Worm (Caenorhabditis elegans) whole organism, mixed stage, embryonic: ENCODE data around the gene C31H1.5.

Experiments
- M03D4.4 ChIP-seq: sonication (generic microtip); optimal IDR thresholded peaks from 2 replicates; lab custom pipeline; 2017; ENCODE audit warnings: mild to moderate bottlenecking, missing genetic modification characterization, missing compliant biosample characterization
- bed-3 ChIP-seq: fragments of 200-800 bp; sonication (Bioruptor generic); optimal IDR thresholded peaks from 3 replicates; lab custom pipeline; 2018; ENCODE audit warnings: mild to moderate bottlenecking, missing genetic modification characterization, moderate library complexity, missing compliant biosample characterization
- blmp-1 ChIP-seq: fragments of 150-350 bp; optimal IDR thresholded peaks from 2 replicates; lab custom pipeline; 2014; ENCODE audit warnings: missing biosample characterization, missing genetic modification characterization
- ceh-39 ChIP-seq: fragments of 150-350 bp; optimal IDR thresholded peaks from 2 replicates; lab custom pipeline; 2014; ENCODE audit warnings: missing biosample characterization, missing genetic modification characterization
- ces-1 ChIP-seq: fragments of 150-350 bp; optimal IDR thresholded peaks from 2 replicates; lab custom pipeline; 2014; ENCODE audit warnings: missing biosample characterization, missing genetic modification reagents, missing genetic modification characterization
- cnd-1 ChIP-seq: fragments of 200-800 bp; sonication (Bioruptor generic); optimal IDR thresholded peaks from 2 replicates; lab custom pipeline; 2018; ENCODE audit warnings: mild to moderate bottlenecking, missing genetic modification characterization, missing compliant biosample characterization
- elt-1 ChIP-seq: sonication (generic microtip); optimal IDR thresholded peaks from 2 replicates; lab custom pipeline; 2017; ENCODE audit warnings: missing genetic modification characterization, mild to moderate bottlenecking, missing compliant biosample characterization, antibody characterized with exemption, moderate library complexity, borderline replicate concordance; ENCODE audit not compliant: insufficient read depth
- elt-3 ChIP-seq: fragments of 150-350 bp; optimal IDR thresholded peaks from 2 replicates; lab custom pipeline; 2014; ENCODE audit warnings: missing biosample characterization, missing genetic modification characterization
- flh-1 ChIP-seq: fragments of 200-800 bp; sonication (Bioruptor generic); optimal IDR thresholded peaks from 2 replicates; lab custom pipeline; 2018; ENCODE audit warnings: mild to moderate bottlenecking, missing genetic modification characterization, moderate library complexity, missing compliant biosample characterization
- ham-2 ChIP-seq: fragments of 200-800 bp; sonication (Bioruptor generic); optimal IDR thresholded peaks from 2 replicates; lab custom pipeline; 2018; ENCODE audit warnings: mild to moderate bottlenecking, missing genetic modification characterization, missing compliant biosample characterization
- hlh-1 ChIP-seq: fragments of 150-350 bp; optimal IDR thresholded peaks from 2 replicates; lab custom pipeline; 2014; ENCODE audit warnings: missing biosample characterization, missing genetic modification reagents, missing genetic modification characterization
- lin-13 ChIP-seq: fragments of 150-350 bp; optimal IDR thresholded peaks from 2 replicates; lab custom pipeline; 2014; ENCODE audit warnings: missing biosample characterization, missing genetic modification characterization
- lin-32 ChIP-seq: fragments of 200-800 bp; sonication (Bioruptor generic); optimal IDR thresholded peaks from 2 replicates; lab custom pipeline; 2018; ENCODE audit warnings: mild to moderate bottlenecking, missing genetic modification characterization, missing compliant biosample characterization
- lsy-2 ChIP-seq: fragments of 150-350 bp; optimal IDR thresholded peaks from 2 replicates; lab custom pipeline; 2014; ENCODE audit warnings: missing biosample characterization, missing genetic modification characterization
- mab-5 ChIP-seq: fragments of 150-350 bp; optimal IDR thresholded peaks from 2 replicates; lab custom pipeline; 2014; ENCODE audit warnings: missing biosample characterization, missing genetic modification characterization
- mep-1 ChIP-seq: fragments of 150-350 bp; optimal IDR thresholded peaks from 2 replicates; lab custom pipeline; 2017; ENCODE audit warnings: missing biosample characterization, missing genetic modification reagents, missing genetic modification characterization, inconsistent platforms
- mls-2 ChIP-seq: sonication (generic microtip); optimal IDR thresholded peaks from 2 replicates; lab custom pipeline; 2016; ENCODE audit warnings: mild to moderate bottlenecking, missing genetic modification characterization, moderate library complexity, missing compliant biosample characterization
- nhr-12 ChIP-seq: fragments of 150-350 bp; optimal IDR thresholded peaks from 2 replicates; lab custom pipeline; 2014; ENCODE audit warnings: missing biosample characterization, missing genetic modification characterization
- nhr-2 ChIP-seq: fragments of 150-350 bp; optimal IDR thresholded peaks from 2 replicates; lab custom pipeline; 2014; ENCODE audit warnings: missing biosample characterization, missing genetic modification characterization
- nhr-28 ChIP-seq: fragments of 150-350 bp; optimal IDR thresholded peaks from 2 replicates; lab custom pipeline; 2014; ENCODE audit warnings: missing biosample characterization, missing genetic modification characterization
- nhr-76 ChIP-seq: sonication (generic microtip); optimal IDR thresholded peaks from 2 replicates; lab custom pipeline; 2017; ENCODE audit warnings: missing biosample characterization, missing genetic modification characterization
- pha-4 ChIP-seq: fragments of 150-350 bp; optimal IDR thresholded peaks from 2 replicates; lab custom pipeline; 2018; ENCODE audit warnings: missing biosample characterization, missing genetic modification reagents, missing genetic modification characterization
- sem-2 ChIP-seq: fragments of 200-800 bp; sonication (Bioruptor generic); optimal IDR thresholded peaks from 2 replicates; lab custom pipeline; 2018; ENCODE audit warnings: mild to moderate bottlenecking, missing genetic modification characterization, missing compliant biosample characterization
- snpc-4 ChIP-seq: fragments of 150-350 bp; optimal IDR thresholded peaks from 2 replicates; lab custom pipeline; 2014; ENCODE audit warnings: missing biosample characterization, missing genetic modification characterization
- sptf-1 ChIP-seq: sonication (generic microtip); optimal IDR thresholded peaks from 2 replicates; lab custom pipeline; 2017; ENCODE audit warnings: mild to moderate bottlenecking, missing genetic modification characterization, moderate library complexity, missing compliant biosample characterization
- tbx-8 ChIP-seq: fragments of 200-800 bp; sonication (Bioruptor generic); optimal IDR thresholded peaks from 2 replicates; lab custom pipeline; 2018; ENCODE audit warnings: mild to moderate bottlenecking, missing genetic modification characterization, moderate library complexity, missing compliant biosample characterization
- unc-120 ChIP-seq: sonication (generic microtip); optimal IDR thresholded peaks from 2 replicates; lab custom pipeline; 2017; ENCODE audit warnings: missing genetic modification characterization, missing compliant biosample characterization; ENCODE audit not compliant: poor library complexity, severe bottlenecking
- unc-39 ChIP-seq: fragments of 150-350 bp; optimal IDR thresholded peaks from 2 replicates; lab custom pipeline; 2014; ENCODE audit warnings: missing biosample characterization, missing genetic modification characterization
- unc-62 ChIP-seq: fragments of 150-350 bp; optimal IDR thresholded peaks from 2 replicates; lab custom pipeline; 2014; ENCODE audit warnings: missing biosample characterization, missing genetic modification reagents, missing genetic modification characterization
- ztf-11 ChIP-seq: fragments of 150-350 bp; optimal IDR thresholded peaks from 2 replicates; lab custom pipeline; 2014; ENCODE audit warnings: missing biosample characterization, missing genetic modification characterization

Gene C31H1.5

DNA sequence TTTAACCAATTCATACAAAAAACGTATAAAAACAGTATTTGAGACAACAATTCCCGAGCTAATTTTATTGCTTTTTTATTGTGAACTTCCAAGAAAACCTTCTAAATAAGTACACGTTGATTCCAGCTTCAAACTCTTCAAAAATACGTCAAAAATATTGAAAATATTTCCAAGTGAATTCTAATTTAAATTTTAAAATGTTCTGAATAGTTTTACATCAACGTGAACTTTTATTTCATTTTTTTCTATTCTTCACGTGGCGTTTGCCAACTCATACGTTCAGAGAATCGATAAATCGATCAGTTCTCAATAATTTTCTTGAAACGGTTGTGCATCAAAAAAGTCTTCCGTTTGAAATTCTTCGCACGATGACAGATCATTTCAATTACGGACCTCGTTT lies 559 bp upstream of the C31H1.5 start, which contains the start of gene C31H1.1:
Gene C31H1.1 (plus strand): TSS at position 301 of the 400 bp plus-strand sequence.
- no peak for TF ChIP-seq sptf-1 (tag; lab: Kevin White, UChicago)
- no peak for TF ChIP-seq lsy-2
- no peak for TF ChIP-seq lin-13 (tag; lab: Kevin White, UChicago)
- no peak for TF ChIP-seq elt-1 (tag; lab: Kevin White, UChicago)
- TF ChIP-seq pha-4: no peak
- no peak for TF ChIP-seq ces-1 (GFP tag; lab: Kevin White, UChicago)
- no peak for TF ChIP-seq ceh-39 (tag; lab: Kevin White, UChicago)
- no peak for TF ChIP-seq unc-39 (tag; lab: Kevin White, UChicago)
- no peak for TF ChIP-seq lin-32 (GFP tag; lab: Kevin White, UChicago)
- no peak for TF ChIP-seq bed-3 (GFP tag; lab: Kevin White, UChicago)
- no peak for TF ChIP-seq ham-2
- TF ChIP-seq nhr-2 (tag; lab: Kevin White, UChicago): no peak
- no peak for TF ChIP-seq mls-2 (tag; lab: Kevin White, UChicago)
- no peak for TF ChIP-seq nhr-12
- no peak for TF ChIP-seq snpc-4 (tag; lab: Kevin White, UChicago)
- no peak for TF ChIP-seq hlh-1 (tag; lab: Kevin White, UChicago)
- TF ChIP-seq blmp-1: no peak
- TF ChIP-seq tbx-8 (GFP tag; lab: Kevin White, UChicago): no peak
- no peak for TF ChIP-seq mab-5

DNA sequence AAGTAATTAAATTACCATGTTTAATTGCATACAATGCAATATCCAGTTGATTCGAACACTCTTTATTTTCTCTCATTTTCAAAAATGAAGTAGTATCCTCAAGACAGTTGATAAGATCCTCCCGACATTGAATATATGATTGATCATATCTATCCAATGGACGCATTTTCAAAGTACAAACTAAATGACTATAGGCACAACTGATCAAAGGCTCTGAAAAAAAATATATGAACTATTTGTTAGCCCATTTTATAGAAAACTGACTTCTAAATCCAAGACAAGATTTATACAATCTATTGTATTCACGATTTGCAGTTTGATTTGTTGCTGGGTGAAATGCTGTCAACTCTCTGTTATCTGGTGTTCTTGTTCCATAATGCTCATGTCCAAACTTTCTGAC lies 1.1 kb downstream of the C31H1.5 start:
- TF ChIP-seq cnd-1 (tag; lab: Kevin White, UChicago) (no peak), sptf-1 (tag; lab: Kevin White, UChicago) (no peak), nhr-76 (tag; lab: Kevin White, UChicago) (no peak), mep-1 (tag; lab: Kevin White, UChicago) (no peak), elt-3 (tag; lab: Kevin White, UChicago) (no peak), unc-39 (tag; lab: Kevin White, UChicago) (no peak), lin-13 (tag; lab: Kevin White, UChicago) (no peak), ham-2 (no peak), hlh-1 (tag; lab: Kevin White, UChicago) (no peak), flh-1 (GFP tag; lab: Kevin White, UChicago) (no peak), elt-1 (tag; lab: Kevin White, UChicago) (no peak), nhr-12 (no peak), sem-2 (GFP tag; lab: Kevin White, UChicago) (no peak), unc-120 (tag; lab: Kevin White, UChicago) (no peak), M03D4.4 (tag; lab: Kevin White, UChicago) (no peak), mab-5 (no peak)

DNA sequence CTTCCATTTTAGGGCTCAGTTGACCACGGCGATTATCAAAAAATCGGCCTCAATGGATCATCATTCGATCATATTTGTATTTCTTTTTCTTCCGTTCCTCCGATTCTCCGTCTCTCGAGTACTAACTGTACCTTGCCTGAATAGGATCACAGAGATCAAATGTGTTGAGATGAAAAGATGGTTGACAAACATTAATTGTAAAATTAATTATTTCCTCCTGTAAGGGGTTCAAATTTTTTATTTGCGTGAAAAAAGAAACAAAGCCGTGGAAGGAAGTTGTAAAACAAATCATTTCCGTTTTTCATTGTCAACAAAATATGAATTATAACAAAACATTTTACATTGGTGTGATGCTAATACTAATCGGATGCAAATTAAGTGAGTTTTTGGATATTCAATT lies 5.6 kb downstream of the C31H1.5 start, which contains the start of gene C31H1.2:
Gene C31H1.2 (plus strand): TSS at position 301 of the 400 bp plus-strand sequence.
- TF ChIP-seq lsy-2 (no peak), ceh-39 (tag; lab: Kevin White, UChicago) (no peak), mls-2 (tag; lab: Kevin White, UChicago) (no peak), pha-4 (no peak)

DNA sequence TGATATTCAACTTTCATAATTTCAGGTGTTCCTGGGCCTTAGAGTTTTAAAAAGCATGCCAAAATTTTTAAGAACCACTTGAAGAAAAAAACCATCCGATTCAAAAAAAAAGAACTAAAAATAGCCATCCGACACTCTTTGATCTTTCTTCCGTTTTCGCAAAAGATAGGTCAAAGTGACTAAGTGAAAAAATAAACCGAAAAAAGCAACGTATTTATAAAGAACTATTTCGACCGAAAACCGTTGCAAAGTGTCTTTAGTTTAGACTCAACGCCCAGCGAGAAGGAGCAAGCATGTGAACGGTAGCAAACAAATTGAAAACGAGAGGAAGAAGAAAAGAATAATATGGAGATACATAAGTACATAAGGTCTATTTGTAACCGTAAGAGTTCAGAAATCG lies 12.9 kb downstream of the C31H1.5 start:
- TF ChIP-seq unc-39 (tag; lab: Kevin White, UChicago) (no peak), mep-1 (tag; lab: Kevin White, UChicago) (no peak), M03D4.4 (tag; lab: Kevin White, UChicago) (no peak), mls-2 (tag; lab: Kevin White, UChicago) (no peak), ztf-11 (tag; lab: Kevin White, UChicago) (no peak), lsy-2 (no peak), ceh-39 (tag; lab: Kevin White, UChicago) (no peak), nhr-28 (tag; lab: Kevin White, UChicago) (no peak), sptf-1 (tag; lab: Kevin White, UChicago) (no peak), snpc-4 (tag; lab: Kevin White, UChicago) (no peak), flh-1 (GFP tag; lab: Kevin White, UChicago) (no peak)

DNA sequence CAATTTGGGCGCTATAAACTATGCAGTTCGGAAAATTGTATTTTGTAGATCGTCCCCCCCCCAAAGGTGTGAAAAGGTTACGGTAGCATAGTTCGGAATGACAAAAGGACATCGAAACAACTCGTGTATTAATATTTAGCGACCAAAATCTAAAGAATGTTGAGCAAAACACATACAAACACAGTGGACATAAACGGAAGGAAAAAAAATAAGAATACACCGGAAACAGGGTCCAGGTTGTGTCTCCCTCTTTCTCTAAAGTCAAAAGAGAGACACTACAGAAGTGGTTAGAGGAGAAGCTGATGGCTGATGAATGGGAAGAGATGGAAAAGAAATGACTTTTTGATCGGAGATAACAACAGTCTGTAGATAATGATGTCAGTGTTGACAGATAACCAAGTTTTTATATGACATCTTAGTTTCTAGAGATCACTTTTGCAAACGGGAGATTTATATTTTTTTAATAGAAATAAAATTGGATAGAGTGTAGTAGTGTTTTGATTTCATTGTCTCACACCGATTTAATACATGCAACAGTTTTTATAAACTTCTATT lies 16.3 kb downstream of the C31H1.5 start:
- TF ChIP-seq unc-62 (no peak), elt-1 (tag; lab: Kevin White, UChicago) (peak; percentile 38)
- TF ChIP-seq, all 35 proteins: peak for 1
